Worm (Caenorhabditis elegans) whole organism, L4/young adult: ENCODE measurements around the gene F22B5.5.

ENCODE experiments used
- W03F9.2 ChIP-seq: fragments of 150-350 bp; optimal IDR thresholded peaks from 2 replicates; lab custom pipeline; 2014; ENCODE audit warnings: missing biosample characterization, missing genetic modification characterization
- dao-5 ChIP-seq: sonication (generic microtip); optimal IDR thresholded peaks from 2 replicates; lab custom pipeline; 2016; ENCODE audit warnings: missing genotype, missing genetic modification characterization, moderate library complexity, missing compliant biosample characterization
- him-1 ChIP-seq: sonication (generic microtip); optimal IDR thresholded peaks from 2 replicates; lab custom pipeline; 2016; ENCODE audit warnings: missing genotype, missing genetic modification reagents, missing genetic modification characterization, missing compliant biosample characterization

Gene F22B5.5

DNA sequence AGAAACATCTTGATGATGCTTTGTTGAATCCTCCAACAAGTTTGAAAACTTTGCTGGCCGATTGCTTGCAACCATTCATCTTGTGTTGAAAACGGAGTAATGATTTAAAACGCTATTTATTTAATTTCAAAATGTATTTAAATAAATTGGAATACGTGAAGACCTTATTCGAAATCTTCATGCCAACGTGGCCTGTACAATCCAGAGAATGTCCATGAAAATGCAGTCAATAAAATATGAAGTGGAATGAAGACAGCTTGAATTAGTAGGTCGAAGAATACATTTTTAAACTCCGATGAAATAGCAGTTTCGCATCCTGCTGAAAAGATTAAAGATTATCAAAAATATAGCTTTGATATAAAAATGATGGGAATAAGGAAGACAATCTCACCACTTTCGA lies at the start of gene F22B5.5:
Gene F22B5.5 (minus strand): TSS at position 101 of the 400 bp plus-strand sequence.
- TF ChIP-seq dao-5 (tag; lab: Kevin White, UChicago) (no peak), him-1 (tag; lab: Kevin White, UChicago) (no peak), W03F9.2 (tag; lab: Kevin White, UChicago) (no peak)

DNA sequence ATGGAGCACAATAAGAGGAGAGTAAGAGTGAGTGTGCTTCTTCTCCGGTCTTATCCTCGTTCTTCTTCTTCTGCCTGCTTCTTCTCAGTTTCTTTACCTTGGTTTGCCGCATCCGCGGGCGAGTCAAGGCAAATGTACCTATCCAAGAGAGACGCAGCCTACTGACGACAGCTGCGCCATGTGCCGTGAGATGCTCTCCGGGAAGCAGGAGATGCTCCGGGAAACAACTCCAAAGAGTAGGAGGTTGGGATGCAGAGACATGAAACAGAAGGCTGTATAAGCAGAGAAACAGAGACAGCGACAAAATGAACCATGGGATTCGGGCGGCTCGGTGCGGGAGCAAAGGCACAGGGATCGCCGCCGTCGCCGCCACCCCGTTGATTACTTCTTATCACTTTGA lies 44.6 kb upstream of the F22B5.5 start:
- TF ChIP-seq him-1 (tag; lab: Kevin White, UChicago) (no peak), dao-5 (tag; lab: Kevin White, UChicago) (no peak), W03F9.2 (tag; lab: Kevin White, UChicago) (no peak)

DNA sequence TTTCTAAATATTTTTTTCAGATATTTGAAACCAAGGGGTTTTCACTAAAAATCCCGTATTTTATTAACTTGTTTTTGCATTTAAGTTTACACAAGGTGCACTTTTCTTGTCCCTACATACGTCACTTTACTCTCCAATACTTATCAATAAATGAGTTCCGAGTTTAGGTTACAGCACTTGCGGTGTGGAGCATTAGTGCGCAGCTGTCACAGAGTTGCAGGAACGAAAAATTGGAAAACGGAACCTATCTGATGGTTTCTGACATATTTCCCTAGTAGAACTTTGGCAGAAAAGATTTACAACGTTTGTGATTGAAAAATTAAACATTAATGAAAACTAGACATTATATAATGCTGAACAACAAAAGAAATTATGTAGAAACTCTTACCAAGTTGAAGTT lies 43.8 kb upstream of the F22B5.5 start:
- TF ChIP-seq dao-5 (tag; lab: Kevin White, UChicago): no peak
- TF ChIP-seq him-1 (tag; lab: Kevin White, UChicago): no peak

DNA sequence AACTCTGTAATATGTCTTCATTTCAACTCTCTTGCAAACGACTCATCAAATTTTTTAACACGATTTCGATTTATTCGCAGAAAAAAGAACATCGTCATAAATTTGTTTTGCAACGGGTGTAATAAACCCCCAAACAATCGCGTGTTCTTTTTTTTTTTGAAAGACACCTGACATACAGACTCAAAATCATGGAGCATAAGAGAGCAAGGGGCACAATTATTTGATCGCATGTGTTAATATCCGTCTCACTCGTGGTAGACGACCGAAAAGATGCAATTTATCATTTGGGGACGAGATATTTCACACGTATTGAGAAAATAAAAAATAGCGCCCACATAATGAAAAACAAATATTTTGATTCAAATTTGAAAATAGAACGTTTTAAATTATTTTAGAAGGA lies 41.8 kb upstream of the F22B5.5 start:
- no peak for TF ChIP-seq him-1 (tag; lab: Kevin White, UChicago)
- no peak for TF ChIP-seq dao-5 (tag; lab: Kevin White, UChicago)
- TF ChIP-seq W03F9.2 (tag; lab: Kevin White, UChicago): no peak

DNA sequence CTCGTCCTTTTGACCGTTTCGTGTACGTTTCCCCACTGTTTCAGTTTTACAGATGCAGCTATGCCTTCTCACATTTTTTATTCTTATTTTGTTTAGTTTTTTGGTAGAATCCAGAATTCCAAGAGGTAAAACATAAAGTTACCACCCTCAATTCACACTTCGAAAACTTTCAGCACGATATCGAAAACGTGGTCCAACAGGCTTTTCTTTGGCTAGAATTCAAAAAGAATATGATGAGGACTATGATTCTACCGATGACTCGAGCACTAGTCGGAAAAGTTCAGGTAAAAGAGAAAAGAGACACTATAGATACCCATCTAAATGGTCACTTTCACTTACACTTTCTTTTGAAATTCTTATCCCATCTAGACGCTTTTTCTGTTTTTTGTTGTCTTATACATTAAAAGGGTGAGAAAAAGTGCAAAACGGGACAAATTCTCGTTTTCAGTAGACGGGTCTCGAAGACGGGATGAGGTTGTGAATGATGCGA lies 39.9 kb upstream of the F22B5.5 start, which contains the start of gene M05D6.9:
Gene M05D6.9 (plus strand): TSS at position 51 of the 490 bp plus-strand sequence.
- TF ChIP-seq W03F9.2 (tag; lab: Kevin White, UChicago): no peak
- TF ChIP-seq him-1 (tag; lab: Kevin White, UChicago): no peak
- TF ChIP-seq dao-5 (tag; lab: Kevin White, UChicago): no peak

DNA sequence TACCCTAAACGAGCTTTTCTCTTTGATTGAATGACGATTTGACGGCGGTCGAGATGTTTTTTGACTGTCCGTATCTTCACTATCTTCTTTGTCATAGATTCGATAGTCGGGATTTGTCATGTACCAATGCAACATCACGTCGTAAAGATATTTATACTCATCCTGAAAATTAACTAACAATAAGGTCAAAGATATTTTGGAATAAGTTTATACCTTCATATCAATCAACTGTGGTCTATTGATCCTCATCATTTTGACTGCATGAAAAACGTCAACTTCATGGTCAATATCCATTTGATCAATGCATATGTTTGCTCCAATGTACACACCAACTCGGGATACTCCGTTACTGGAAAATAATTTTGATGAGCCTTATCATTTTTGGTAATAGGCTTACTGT lies 33.7 kb upstream of the F22B5.5 start:
- TF ChIP-seq dao-5 (tag; lab: Kevin White, UChicago) (no peak), W03F9.2 (tag; lab: Kevin White, UChicago) (no peak), him-1 (tag; lab: Kevin White, UChicago) (no peak)

DNA sequence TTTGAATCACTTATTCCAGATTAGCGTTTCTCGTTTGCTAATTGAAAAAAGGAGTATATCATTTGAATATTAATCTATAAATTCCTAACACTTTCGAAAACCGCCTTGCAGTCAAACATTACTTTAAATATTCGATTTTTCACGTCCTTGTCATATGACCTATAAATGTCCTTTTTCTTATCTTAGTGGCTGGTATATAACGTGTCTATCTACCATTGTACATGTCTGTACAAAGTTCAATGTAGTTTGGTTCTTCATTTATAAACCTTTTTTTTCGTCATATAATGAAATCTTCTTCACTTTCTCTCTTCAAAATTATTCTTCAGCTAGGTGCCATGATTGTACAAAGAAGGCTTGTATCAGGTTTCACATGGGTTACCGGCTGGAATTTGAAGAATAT lies 31.2 kb upstream of the F22B5.5 start, which contains the start of gene gbh-2:
Gene gbh-2 (plus strand): TSS at position 277 of the 400 bp plus-strand sequence.
- TF ChIP-seq him-1 (tag; lab: Kevin White, UChicago) (no peak), W03F9.2 (tag; lab: Kevin White, UChicago) (no peak), dao-5 (tag; lab: Kevin White, UChicago) (no peak)

DNA sequence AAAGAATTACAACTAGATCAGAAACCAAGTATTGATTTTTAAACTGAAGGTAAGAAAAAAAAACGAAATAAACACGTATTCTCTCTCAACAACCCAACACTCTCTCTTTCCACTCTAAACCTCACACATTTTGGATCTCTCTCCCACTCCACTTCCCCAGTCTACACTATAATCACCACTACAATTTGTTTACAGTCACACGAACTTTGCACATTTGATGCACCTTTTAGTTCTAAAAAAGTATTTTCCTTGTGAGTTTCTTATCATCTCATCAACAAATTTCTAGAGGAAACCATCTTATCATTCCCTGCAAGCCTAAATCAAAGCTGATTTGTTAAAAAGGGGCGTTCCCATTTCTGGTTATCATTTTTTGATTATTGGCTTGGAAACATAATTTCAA lies 30.1 kb upstream of the F22B5.5 start:
- TF ChIP-seq him-1 (tag; lab: Kevin White, UChicago): no peak
- TF ChIP-seq dao-5 (tag; lab: Kevin White, UChicago): no peak
- no peak for TF ChIP-seq W03F9.2 (tag; lab: Kevin White, UChicago)

DNA sequence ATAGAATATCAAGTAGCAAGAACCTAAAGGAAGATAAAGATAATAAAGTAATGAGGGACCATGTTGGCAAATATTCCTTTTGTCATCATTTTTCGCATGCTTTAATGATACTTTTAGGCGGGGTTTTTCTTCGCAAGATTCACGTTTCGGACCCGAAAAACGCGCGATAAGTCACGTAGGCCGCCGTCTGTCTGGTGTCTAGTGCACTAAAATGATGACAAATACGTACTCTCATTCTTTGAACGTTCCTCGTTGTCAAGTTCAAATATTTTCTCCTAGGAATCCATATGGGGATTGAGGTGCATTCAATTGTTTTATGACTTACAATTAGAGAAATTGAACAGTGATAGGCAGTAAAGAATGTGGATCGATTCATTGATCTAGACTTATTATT lies 29.4 kb upstream of the F22B5.5 start, which contains the start of gene taap-1:
Gene taap-1 (minus strand): TSS at position 79 of the 394 bp plus-strand sequence.
- TF ChIP-seq him-1 (tag; lab: Kevin White, UChicago): no peak
- no peak for TF ChIP-seq dao-5 (tag; lab: Kevin White, UChicago)
- TF ChIP-seq W03F9.2 (tag; lab: Kevin White, UChicago): no peak

DNA sequence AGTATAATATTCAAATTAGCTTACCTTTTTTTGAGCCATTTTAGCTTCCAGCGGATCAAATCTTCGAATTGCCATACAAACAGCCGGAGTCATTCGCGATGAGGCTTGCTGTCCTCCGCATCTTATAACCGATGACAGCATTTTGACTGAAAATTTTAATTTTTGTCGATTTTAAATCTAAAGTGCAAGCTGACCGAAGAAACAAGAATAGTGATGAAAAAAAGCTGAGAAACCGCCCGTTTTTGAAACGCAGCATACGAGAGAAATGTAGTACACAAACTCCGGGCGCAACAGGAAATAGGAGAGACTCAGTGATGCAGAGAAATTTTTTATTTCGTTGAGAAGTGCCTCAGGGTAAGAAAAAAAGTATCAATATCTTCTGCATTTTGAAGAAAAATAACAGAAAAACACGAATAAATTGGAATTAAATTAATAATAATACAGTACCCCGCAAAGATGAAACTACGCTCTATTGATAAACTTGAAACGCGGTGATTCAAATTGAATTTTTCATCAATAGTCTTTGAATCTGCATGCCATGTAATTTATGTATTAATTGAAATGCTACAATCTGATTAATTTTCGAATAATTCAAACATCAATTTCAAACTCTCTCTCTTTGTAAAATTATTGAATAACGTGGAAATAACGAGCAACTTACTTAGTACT lies 28.8 kb upstream of the F22B5.5 start:
- no peak for TF ChIP-seq W03F9.2 (tag; lab: Kevin White, UChicago)
- TF ChIP-seq dao-5 (tag; lab: Kevin White, UChicago): no peak
- no peak for TF ChIP-seq him-1 (tag; lab: Kevin White, UChicago)

DNA sequence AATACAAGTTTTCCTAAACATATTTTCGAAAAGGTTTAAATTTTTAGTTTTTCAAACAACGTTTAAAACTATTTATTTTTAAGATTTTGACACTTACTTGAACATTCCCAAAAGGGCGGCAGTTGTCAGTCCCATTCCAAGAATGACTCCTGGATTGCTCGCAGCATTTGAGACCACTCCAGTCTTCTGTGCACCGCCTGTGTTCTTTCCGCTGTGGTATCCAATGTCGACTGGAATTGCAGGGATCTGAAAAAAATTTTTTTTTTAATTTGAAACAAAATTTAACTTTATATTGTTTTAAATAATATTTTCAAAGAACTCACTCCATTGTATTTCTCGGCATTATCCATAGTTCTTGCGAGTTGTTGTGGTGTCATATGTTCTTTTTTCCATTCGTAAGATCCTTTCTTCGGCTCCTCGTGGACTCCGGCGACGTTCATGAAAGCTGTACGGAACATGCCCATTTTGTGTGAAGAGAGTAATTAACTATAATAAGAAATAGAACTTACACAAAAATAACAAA lies 27.4 kb upstream of the F22B5.5 start, which contains the start of gene M05D6.5:
Gene M05D6.5 (minus strand): TSS at position 473 of the 523 bp plus-strand sequence.
- TF ChIP-seq dao-5 (tag; lab: Kevin White, UChicago) (no peak), W03F9.2 (tag; lab: Kevin White, UChicago) (no peak), him-1 (tag; lab: Kevin White, UChicago) (no peak)

DNA sequence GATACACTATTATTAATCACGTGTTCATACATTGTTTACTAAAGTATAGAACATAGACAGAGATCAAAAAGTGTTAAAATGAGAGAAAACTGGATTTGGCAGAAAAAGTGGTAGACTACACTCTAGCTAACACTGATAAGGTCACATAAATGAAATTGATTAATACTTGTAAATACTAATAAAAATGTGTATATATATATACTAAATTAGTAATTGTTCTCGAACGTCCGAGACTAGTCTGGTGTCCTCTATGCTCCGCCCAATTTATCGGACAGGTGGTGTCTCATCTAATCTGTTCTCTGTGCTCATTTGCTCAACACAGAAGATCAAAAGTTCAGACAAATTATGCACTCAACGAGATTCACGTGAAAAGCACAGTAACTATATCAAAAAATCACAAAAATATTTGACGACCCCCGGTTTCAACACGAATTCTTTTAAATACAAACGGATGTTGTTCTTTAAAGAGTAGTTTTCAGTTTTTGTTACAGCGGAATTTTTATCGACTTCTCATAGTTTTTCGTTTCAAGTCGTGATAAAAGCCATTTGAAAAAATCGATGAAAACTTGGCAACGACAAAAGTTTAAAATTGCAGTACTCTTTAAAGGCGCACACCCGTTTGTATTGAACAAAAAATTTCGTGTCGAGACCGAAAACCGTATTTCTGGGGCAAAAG lies 26.8 kb upstream of the F22B5.5 start:
- TF ChIP-seq W03F9.2 (tag; lab: Kevin White, UChicago) (peak; percentile 13), dao-5 (tag; lab: Kevin White, UChicago) (no peak), him-1 (tag; lab: Kevin White, UChicago) (no peak)

DNA sequence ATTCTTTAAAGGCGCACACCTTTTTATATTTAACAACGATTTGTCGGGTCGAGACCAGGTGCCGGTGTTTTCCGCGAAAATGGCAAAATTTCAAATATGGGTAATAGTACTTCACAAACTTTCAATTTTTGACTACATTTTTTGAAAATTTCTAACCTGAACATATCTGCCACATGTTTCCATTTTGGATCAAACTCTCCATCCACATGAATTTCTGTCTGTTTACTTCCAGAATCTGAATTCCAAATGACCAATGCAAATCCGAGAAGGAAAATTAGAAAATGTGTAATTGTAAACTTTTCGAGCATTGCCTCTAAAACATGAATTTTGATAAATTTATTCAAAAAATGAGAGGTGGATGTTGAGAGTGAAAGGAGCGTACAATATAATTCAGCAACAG lies 25.8 kb upstream of the F22B5.5 start, which contains the start of gene lact-4:
Gene lact-4 (minus strand): TSS at position 313 of the 400 bp plus-strand sequence.
- no peak for TF ChIP-seq dao-5 (tag; lab: Kevin White, UChicago)
- no peak for TF ChIP-seq W03F9.2 (tag; lab: Kevin White, UChicago)
- no peak for TF ChIP-seq him-1 (tag; lab: Kevin White, UChicago)
